Worm (Caenorhabditis elegans) whole organism, L4 larva: ENCODE data around the gene C37C3.18.

Experiments
- D1046.2 ChIP-seq: fragments of 200-800 bp; sonication (Bioruptor generic); IDR thresholded peaks from 2 replicates; pipeline ENCODE4 v1.3.6; 2022; ENCODE audit warnings: missing genetic modification characterization, missing compliant biosample characterization
- F37D6.2 ChIP-seq: sonication (generic microtip); optimal IDR thresholded peaks from 2 replicates; lab custom pipeline; 2016; ENCODE audit warnings: mild to moderate bottlenecking, missing genetic modification characterization, missing compliant biosample characterization
- Y48G9A.11 ChIP-seq: fragments of 200-800 bp; sonication (Bioruptor generic); IDR thresholded peaks from 2 replicates; pipeline ENCODE4 v1.3.6; 2022; ENCODE audit warnings: missing genetic modification reagents, missing genetic modification characterization, missing compliant biosample characterization
- Y75B8A.6 ChIP-seq: fragments of 200-800 bp; sonication (Bioruptor generic); IDR thresholded peaks from 2 replicates; pipeline ENCODE4 v1.3.6; 2022; ENCODE audit warnings: missing genetic modification reagents, missing genetic modification characterization, missing compliant biosample characterization
- ZK546.5 ChIP-seq, 2 experiments: sonication (generic microtip); optimal IDR thresholded peaks; 2 replicates each; lab custom pipeline; 2017; ENCODE audit warnings: missing biosample characterization in 2 of 2, missing genetic modification characterization in 2 of 2
- aha-1 ChIP-seq: fragments of 150-350 bp; peaks from one replicate; lab custom pipeline; 2014; ENCODE audit warnings: missing biosample characterization, missing genetic modification characterization
- arid-1 ChIP-seq: fragments of 200-800 bp; sonication (Bioruptor generic); conservative IDR thresholded peaks from 2 replicates; pipeline ENCODE4 v1.3.6; 2022; ENCODE audit warnings: missing genetic modification reagents, missing genetic modification characterization, missing compliant biosample characterization
- attf-4 ChIP-seq: sonication (generic microtip); optimal IDR thresholded peaks from 3 replicates; lab custom pipeline; 2017; ENCODE audit warnings: missing biosample characterization, missing genetic modification characterization
- ceh-20 ChIP-seq: fragments of 200-800 bp; sonication (Bioruptor generic); IDR thresholded peaks from 2 replicates; pipeline ENCODE4 v1.3.6; 2022; ENCODE audit warnings: missing genetic modification reagents, missing genetic modification characterization, missing compliant biosample characterization
- cey-2 ChIP-seq: sonication (generic microtip); optimal IDR thresholded peaks from 3 replicates; lab custom pipeline; 2017; ENCODE audit warnings: missing genetic modification characterization, mild to moderate bottlenecking, missing compliant biosample characterization, antibody characterized with exemption, borderline replicate concordance; ENCODE audit not compliant: insufficient read depth
- daf-8 ChIP-seq: fragments of 200-800 bp; sonication (Bioruptor generic); IDR thresholded peaks from 2 replicates; pipeline ENCODE4 v1.3.6; 2022; ENCODE audit warnings: missing genetic modification characterization, missing compliant biosample characterization
- dmd-9 ChIP-seq: fragments of 200-800 bp; sonication (Bioruptor generic); IDR thresholded peaks from 2 replicates; pipeline ENCODE4 v1.3.6; 2022; ENCODE audit warnings: missing genetic modification reagents, missing genetic modification characterization, missing compliant biosample characterization
- fkh-10 ChIP-seq: fragments of 150-350 bp; optimal IDR thresholded peaks from 2 replicates; lab custom pipeline; 2014; ENCODE audit warnings: missing biosample characterization, missing genetic modification reagents, missing genetic modification characterization
- jun-1 ChIP-seq: fragments of 150-350 bp; optimal IDR thresholded peaks from 2 replicates; lab custom pipeline; 2014; ENCODE audit warnings: missing biosample characterization, missing genetic modification reagents, missing genetic modification characterization
- lim-7 ChIP-seq: fragments of 200-800 bp; sonication (Bioruptor generic); IDR thresholded peaks from 2 replicates; pipeline ENCODE4 v1.3.6; 2022; ENCODE audit warnings: missing genetic modification characterization, missing compliant biosample characterization
- lin-38 ChIP-seq: fragments of 200-800 bp; sonication (Bioruptor generic); IDR thresholded peaks from 2 replicates; pipeline ENCODE4 v1.3.6; 2022; ENCODE audit warnings: missing genetic modification reagents, missing genetic modification characterization, missing compliant biosample characterization
- lir-3 ChIP-seq: sonication (generic microtip); optimal IDR thresholded peaks from 2 replicates; lab custom pipeline; 2016; ENCODE audit warnings: mild to moderate bottlenecking, missing genetic modification characterization, missing compliant biosample characterization
- lsy-2 ChIP-seq, 2 experiments: fragments of 150-350 bp in 1 of 2; sonication (generic microtip) in 1 of 2; optimal IDR thresholded peaks; 2 replicates each; lab custom pipeline; 2014 to 2017; ENCODE audit warnings: missing biosample characterization in 2 of 2, missing genetic modification characterization in 2 of 2
- madf-5 ChIP-seq, 2 experiments: fragments of 200-800 bp; sonication (Bioruptor generic); IDR thresholded peaks; 2 replicates each; pipeline ENCODE4 v1.3.6; 2022; ENCODE audit warnings: missing compliant biosample characterization in 2 of 2, missing genetic modification characterization in 2 of 2
- mxl-2 ChIP-seq: fragments of 200-800 bp; sonication (Bioruptor generic); conservative IDR thresholded peaks from 2 replicates; pipeline ENCODE4 v1.3.6; 2022; ENCODE audit warnings: missing genetic modification reagents, missing genetic modification characterization, missing compliant biosample characterization
- nhr-11 ChIP-seq: fragments of 150-350 bp; optimal IDR thresholded peaks from 2 replicates; lab custom pipeline; 2014; ENCODE audit warnings: missing biosample characterization, missing genetic modification characterization
- nhr-28 ChIP-seq: fragments of 150-350 bp; optimal IDR thresholded peaks from 2 replicates; lab custom pipeline; 2014; ENCODE audit warnings: missing biosample characterization, missing genetic modification characterization
- nhr-41 ChIP-seq: fragments of 200-800 bp; sonication (Bioruptor generic); IDR thresholded peaks from 2 replicates; pipeline ENCODE4 v1.3.6; 2022; ENCODE audit warnings: missing genetic modification reagents, missing genetic modification characterization, missing compliant biosample characterization
- pha-4 ChIP-seq, 2 experiments: fragments of 150-350 bp in 1 of 2; fragments of 200-800 bp in 1 of 2; sonication (Bioruptor generic) in 1 of 2; IDR thresholded peaks in 1 of 2; optimal IDR thresholded peaks in 1 of 2; 2 replicates each; pipeline versions ENCODE4 v1.3.6 to Lab custom; 2014 to 2022; ENCODE audit warnings: missing genetic modification characterization in 2 of 2, missing genetic modification reagents in 2 of 2, missing biosample characterization in 1 of 2, missing compliant biosample characterization in 1 of 2
- pqm-1 ChIP-seq: sonication (generic microtip); optimal IDR thresholded peaks from 2 replicates; lab custom pipeline; 2017; ENCODE audit warnings: missing biosample characterization, missing genetic modification characterization
- rbr-2 ChIP-seq: sonication (generic microtip); optimal IDR thresholded peaks from 2 replicates; lab custom pipeline; 2016; ENCODE audit warnings: missing genotype, missing genetic modification characterization, missing compliant biosample characterization
- sdz-12 ChIP-seq: fragments of 200-800 bp; sonication (Bioruptor generic); optimal IDR thresholded peaks from 2 replicates; lab custom pipeline; 2018; ENCODE audit warnings: mild to moderate bottlenecking, missing genetic modification characterization, missing compliant biosample characterization
- snpc-1.2 ChIP-seq: fragments of 200-800 bp; sonication (Bioruptor generic); IDR thresholded peaks from 2 replicates; pipeline ENCODE4 v1.3.6; 2022; ENCODE audit warnings: missing genetic modification reagents, missing genetic modification characterization, missing compliant biosample characterization
- snpc-4 ChIP-seq: fragments of 150-350 bp; optimal IDR thresholded peaks from 2 replicates; lab custom pipeline; 2014; ENCODE audit warnings: missing biosample characterization, missing genetic modification characterization
- spr-1 ChIP-seq: sonication (generic microtip); optimal IDR thresholded peaks from 2 replicates; lab custom pipeline; 2016; ENCODE audit warnings: mild to moderate bottlenecking, missing genetic modification characterization, missing compliant biosample characterization
- spr-3 ChIP-seq: fragments of 200-800 bp; sonication (Bioruptor generic); optimal IDR thresholded peaks from 2 replicates; lab custom pipeline; 2018; ENCODE audit warnings: mild to moderate bottlenecking, missing genetic modification characterization, missing compliant biosample characterization
- tag-97 ChIP-seq: fragments of 200-800 bp; sonication (Bioruptor generic); IDR thresholded peaks from 2 replicates; pipeline ENCODE4 v1.3.6; 2022; ENCODE audit warnings: missing genetic modification characterization, missing compliant biosample characterization
- tra-1 ChIP-seq: fragments of 200-800 bp; sonication (Bioruptor generic); IDR thresholded peaks from 2 replicates; pipeline ENCODE4 v1.3.6; 2022; ENCODE audit warnings: missing genetic modification reagents, missing genetic modification characterization, missing compliant biosample characterization
- unc-130 ChIP-seq: sonication (generic microtip); optimal IDR thresholded peaks from 2 replicates; lab custom pipeline; 2016; ENCODE audit warnings: missing genetic modification reagents, missing genetic modification characterization, missing compliant biosample characterization
- unc-62 ChIP-seq, 3 experiments: fragments of 150-350 bp in 1 of 3; sonication (generic microtip); optimal IDR thresholded peaks in 2 of 3; peaks in 1 of 3; 1 replicate in 1 of 3; 2 replicates in 2 of 3; lab custom pipeline; 2014 to 2017; ENCODE audit warnings: missing biosample characterization in 3 of 3, missing genetic modification characterization in 3 of 3, missing genetic modification reagents in 3 of 3, missing genotype in 1 of 3
- vab-7 ChIP-seq: fragments of 200-800 bp; sonication (Bioruptor generic); IDR thresholded peaks from 2 replicates; pipeline ENCODE4 v1.3.6; 2022; ENCODE audit warnings: missing genetic modification reagents, missing genetic modification characterization, missing compliant biosample characterization
- zag-1 ChIP-seq: fragments of 150-350 bp; optimal IDR thresholded peaks from 2 replicates; lab custom pipeline; 2014; ENCODE audit warnings: missing biosample characterization, missing genetic modification characterization
- zfp-2 ChIP-seq: sonication (generic microtip); optimal IDR thresholded peaks from 2 replicates; lab custom pipeline; 2016; ENCODE audit warnings: mild to moderate bottlenecking, missing genetic modification characterization, missing compliant biosample characterization
- zfp-3 ChIP-seq: fragments of 200-800 bp; sonication (Bioruptor generic); conservative IDR thresholded peaks from 2 replicates; pipeline ENCODE4 v1.3.6; 2022; ENCODE audit warnings: missing genetic modification reagents, missing genetic modification characterization, missing compliant biosample characterization
- zip-2 ChIP-seq: fragments of 150-350 bp; optimal IDR thresholded peaks from 2 replicates; lab custom pipeline; 2014; ENCODE audit warnings: missing biosample characterization, missing genetic modification characterization
- ztf-7 ChIP-seq: fragments of 150-350 bp; optimal IDR thresholded peaks from 2 replicates; lab custom pipeline; 2014; ENCODE audit warnings: missing biosample characterization, missing genetic modification characterization

Gene C37C3.18

DNA sequence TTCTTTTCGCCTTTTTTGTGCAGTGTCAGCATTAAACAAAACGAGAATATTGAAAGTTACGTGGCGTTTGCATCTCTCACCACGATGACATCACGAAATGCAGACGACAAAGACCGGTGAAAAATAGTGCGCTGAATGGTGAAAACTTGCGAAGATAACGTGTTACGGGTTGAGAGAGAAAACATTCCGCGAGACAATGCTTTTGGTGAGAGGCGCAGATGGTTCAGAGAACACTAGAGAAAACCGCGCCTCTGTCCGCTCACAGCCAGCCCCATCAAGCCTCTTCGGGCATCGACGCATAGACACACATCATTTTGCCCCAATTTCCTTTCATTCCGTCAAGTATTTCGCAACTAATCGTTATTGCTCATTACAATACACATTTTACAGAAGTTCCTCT is at the start of gene C37C3.18, which contains the start of gene C37C3.9 (continued):
- TF ChIP-seq ZK546.5 (tag; optimal IDR thresholded peaks at IDR 0.05; lab: Kevin White, UChicago) (no peak), zag-1 (tag; lab: Kevin White, UChicago) (no peak), snpc-4 (tag; lab: Kevin White, UChicago) (peak; percentile 72), snpc-1.2 (no peak), aha-1 (tag; lab: Kevin White, UChicago) (peak; percentile 97), zip-2 (no peak), lir-3 (tag; lab: Kevin White, UChicago) (no peak), madf-5 (GFP tag; IDR thresholded peaks at IDR 0.05; lab: Robert Waterston, UW) (no peak), vab-7 (no peak), lin-38 (peak; percentile 58), dmd-9 (GFP tag; lab: Robert Waterston, UW) (0 out of 2 replicates have a peak, but pooled peaks have one; percentile 30), lsy-2 (tag; optimal IDR thresholded peaks at IDR 0.05; lab: Kevin White, UChicago) (peak; percentile 57 to 74), nhr-41 (no peak), F37D6.2 (peak; percentile 12), pha-4 (GFP tag; IDR thresholded peaks at IDR 0.05; lab: Robert Waterston, UW) (0 out of 2 replicates have a peak, but pooled peaks have one; percentile 39), pha-4 (tag; optimal IDR thresholded peaks at IDR 0.05; lab: Kevin White, UChicago) (no peak), Y48G9A.11 (GFP tag; lab: Robert Waterston, UW) (no peak), jun-1 (peak; percentile 77), arid-1 (GFP tag; lab: Robert Waterston, UW) (0 out of 2 replicates have a peak, but pooled peaks have one; percentile 22), daf-8 (GFP tag; lab: Robert Waterston, UW) (no peak), tag-97 (GFP tag; lab: Robert Waterston, UW) (no peak), zfp-2 (no peak), unc-62 (GFP tag; optimal IDR thresholded peaks at IDR 0.05 in 1 of 2; lab: Kevin White, UChicago) (peak in 1 of 2 experiments; percentile 97), unc-62 (tag; optimal IDR thresholded peaks at IDR 0.05; lab: Kevin White, UChicago) (no peak), D1046.2 (GFP tag; lab: Robert Waterston, UW) (0 out of 2 replicates have a peak, but pooled peaks have one; percentile 63), fkh-10 (GFP tag; lab: Kevin White, UChicago) (peak; percentile 23), mxl-2 (GFP tag; lab: Robert Waterston, UW) (no peak), zfp-3 (GFP tag; lab: Robert Waterston, UW) (no peak), sdz-12 (no peak), rbr-2 (tag; lab: Kevin White, UChicago) (peak; percentile 70), spr-1 (tag; lab: Kevin White, UChicago) (peak; percentile 2), pqm-1 (tag; lab: Kevin White, UChicago) (peak; percentile 26), ztf-7 (tag; lab: Kevin White, UChicago) (peak; percentile 64), nhr-28 (tag; lab: Kevin White, UChicago) (peak; percentile 83), nhr-11 (tag; lab: Kevin White, UChicago) (peak; percentile 77), unc-130 (GFP tag; lab: Kevin White, UChicago) (no peak), ceh-20 (peak; percentile 55), lim-7 (GFP tag; lab: Robert Waterston, UW) (no peak)

- TF ChIP-seq aha-1 (tag; lab: Kevin White, UChicago) (peak; percentile 84), unc-62 (GFP tag; optimal IDR thresholded peaks at IDR 0.05 in 1 of 2; lab: Kevin White, UChicago) (peak in 1 of 2 experiments; percentile 66), unc-62 (tag; optimal IDR thresholded peaks at IDR 0.05; lab: Kevin White, UChicago) (no peak), tra-1 (GFP tag; lab: Robert Waterston, UW) (no peak)
These were observed 48.2 kb upstream of the C37C3.18 start for ce11 chrV:7806629-7807028.

ce11 chrV:7808444-7808843 is 46.3 kb upstream of the C37C3.18 start:
- TF ChIP-seq aha-1 (tag; lab: Kevin White, UChicago), result no peak
- no peak for TF ChIP-seq cey-2 (tag; lab: Kevin White, UChicago)
- TF ChIP-seq unc-130 (GFP tag; lab: Kevin White, UChicago), result no peak
- TF ChIP-seq unc-62 (GFP tag; optimal IDR thresholded peaks at IDR 0.05 in 1 of 2; lab: Kevin White, UChicago), result peak in 1 of 2 experiments; percentile 77
- no peak for TF ChIP-seq unc-62 (tag; optimal IDR thresholded peaks at IDR 0.05; lab: Kevin White, UChicago)
- TF ChIP-seq spr-3, result no peak
- TF ChIP-seq ztf-7 (tag; lab: Kevin White, UChicago), result no peak
- TF ChIP-seq attf-4 (tag; lab: Kevin White, UChicago), result no peak
- TF ChIP-seq Y75B8A.6 (GFP tag; lab: Robert Waterston, UW), result no peak
- TF ChIP-seq, all 104 proteins: peak for 1
